Fruit fly (Drosophila melanogaster): ENCODE data around the gene puc.

DNA sequence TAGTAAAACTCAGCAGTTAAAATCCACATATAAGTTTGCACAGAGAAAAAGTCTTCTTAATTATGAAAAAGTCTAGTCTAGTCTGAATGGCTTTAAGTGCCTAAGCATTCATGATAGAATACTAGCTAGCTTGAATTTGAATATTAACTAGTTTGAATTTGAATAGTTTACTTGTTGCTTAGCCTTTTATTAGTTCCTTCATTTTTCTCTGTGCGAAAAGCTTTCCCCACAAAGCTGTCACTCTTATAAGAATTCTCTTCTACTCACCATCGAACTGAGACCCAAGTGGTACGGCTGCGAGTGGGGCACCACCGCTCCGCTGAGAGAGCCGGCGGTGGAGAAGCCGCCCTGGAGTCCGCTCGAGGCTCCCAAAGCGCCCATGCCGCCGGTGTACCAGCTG is 43.9 kb downstream of the puc start:
- TF ChIP-seq CG8478 (optimal IDR thresholded peaks at IDR 0.05) (no peak), CTCF (optimal IDR thresholded peaks at IDR 0.05) (no peak)
